Fruit fly (Drosophila melanogaster): Measurements from ENCODE around the gene CG8097.

Gene CG8097

dm6 chrX:15583842-15584441, 983 bp downstream of the CG8097 start:
- TF ChIP-seq CG17801 (GFP tag; optimal IDR thresholded peaks at IDR 0.05; ENCODE audit: partially characterized antibody) = no peak

- no peak for TF ChIP-seq CG17801 (GFP tag; optimal IDR thresholded peaks at IDR 0.05; ENCODE audit: partially characterized antibody)
Measured at dm6 chrX:15587433-15587832, 4.5 kb downstream of the CG8097 start, which contains the start of gene Alp11. Gene Alp11, plus strand, starts transcription at chrX:15587733.

- TF ChIP-seq CG17801 (GFP tag; optimal IDR thresholded peaks at IDR 0.05; ENCODE audit: partially characterized antibody) = no peak
Measured at dm6 chrX:15591721-15592491, 8.9 kb downstream of the CG8097 start.

- TF ChIP-seq CG17801 (GFP tag; optimal IDR thresholded peaks at IDR 0.05; ENCODE audit: partially characterized antibody) = no peak
Measured at dm6 chrX:15592822-15593476, 10.0 kb downstream of the CG8097 start.

dm6 chrX:15593477-15594229, 10.7 kb downstream of the CG8097 start, which contains the start of gene Chsy:
Gene Chsy, minus strand, starts transcription at chrX:15593534.
- no peak for TF ChIP-seq CG17801 (GFP tag; optimal IDR thresholded peaks at IDR 0.05; ENCODE audit: partially characterized antibody)

dm6 chrX:15594230-15594857, 11.4 kb downstream of the CG8097 start:
- TF ChIP-seq CG17801 (GFP tag; optimal IDR thresholded peaks at IDR 0.05; ENCODE audit: partially characterized antibody) = no peak

DNA sequence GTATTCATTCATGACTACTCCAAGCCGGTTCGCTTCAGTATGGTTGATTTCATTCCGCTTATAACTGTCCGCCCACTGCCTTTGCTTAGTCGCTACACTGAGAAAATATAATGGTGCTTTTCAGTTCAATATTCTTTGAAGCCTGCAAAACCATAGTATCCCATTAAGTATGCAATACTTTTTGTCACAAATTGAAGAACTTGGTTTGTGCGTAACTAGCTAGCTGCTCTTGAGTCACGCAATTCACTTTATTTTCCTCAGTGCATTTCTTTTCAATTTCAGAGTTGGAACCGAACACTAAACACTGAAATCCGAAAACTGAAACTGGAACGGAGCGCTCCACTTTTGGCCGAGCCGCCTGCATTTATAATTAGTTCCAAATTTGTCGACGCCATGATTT, 16.7 kb downstream of the CG8097 start:
- no peak for TF ChIP-seq CG17801 (GFP tag; optimal IDR thresholded peaks at IDR 0.05; ENCODE audit: partially characterized antibody)

- TF ChIP-seq CG17801 (GFP tag; optimal IDR thresholded peaks at IDR 0.05; ENCODE audit: partially characterized antibody) = no peak
Measured at dm6 chrX:15601285-15601684, 18.3 kb downstream of the CG8097 start.

DNA sequence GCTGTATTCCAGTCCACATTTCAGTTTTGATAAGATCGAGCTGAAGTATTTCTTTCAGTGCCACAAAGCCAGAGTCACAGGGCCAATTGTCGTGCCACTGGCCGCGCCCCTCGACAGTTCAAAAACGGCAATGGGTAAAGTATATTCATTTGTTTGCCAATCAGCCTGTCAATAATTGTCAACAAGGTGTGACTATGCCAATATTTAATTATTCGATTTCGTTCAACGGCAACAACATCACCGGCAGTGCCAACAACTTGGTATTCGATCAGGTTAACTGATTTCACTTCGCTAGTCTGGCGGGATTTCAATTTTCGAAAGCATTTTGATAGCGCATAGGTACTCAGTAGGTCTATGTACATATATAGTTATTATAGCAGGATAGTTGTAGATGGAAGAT, 19.5 kb downstream of the CG8097 start:
- no peak for TF ChIP-seq CG17801 (GFP tag; optimal IDR thresholded peaks at IDR 0.05; ENCODE audit: partially characterized antibody)

DNA sequence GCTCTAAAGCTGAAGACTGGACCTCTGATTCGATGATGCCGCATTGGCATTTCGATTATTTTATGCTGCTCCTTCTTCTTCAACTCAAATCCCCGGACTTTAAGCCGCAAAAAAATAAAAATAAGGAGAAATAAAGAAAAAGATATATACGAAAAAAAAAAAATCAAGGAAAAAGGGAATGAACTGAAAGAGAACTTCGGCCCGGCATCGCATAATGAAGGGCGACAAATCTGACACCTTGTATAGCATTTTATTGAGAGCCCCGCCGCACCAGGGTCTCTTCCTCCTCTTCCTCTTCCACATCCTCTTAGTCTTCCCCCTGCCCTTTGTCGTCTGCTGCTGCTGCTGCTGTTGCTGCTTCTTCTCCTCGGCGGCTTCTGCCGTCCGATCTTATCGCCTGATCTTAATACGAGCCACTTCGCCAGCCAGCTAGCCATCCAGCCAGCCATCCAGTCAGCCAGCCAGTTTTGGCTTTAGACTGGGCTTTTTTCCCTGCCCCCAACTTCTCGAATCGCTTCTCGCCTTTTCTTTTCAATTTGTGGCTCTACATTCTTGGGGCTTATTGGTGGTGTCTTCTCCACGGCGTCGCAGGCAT, 25.9 kb downstream of the CG8097 start:
- TF ChIP-seq CG17801 (GFP tag; optimal IDR thresholded peaks at IDR 0.05; ENCODE audit: partially characterized antibody) = no peak

DNA sequence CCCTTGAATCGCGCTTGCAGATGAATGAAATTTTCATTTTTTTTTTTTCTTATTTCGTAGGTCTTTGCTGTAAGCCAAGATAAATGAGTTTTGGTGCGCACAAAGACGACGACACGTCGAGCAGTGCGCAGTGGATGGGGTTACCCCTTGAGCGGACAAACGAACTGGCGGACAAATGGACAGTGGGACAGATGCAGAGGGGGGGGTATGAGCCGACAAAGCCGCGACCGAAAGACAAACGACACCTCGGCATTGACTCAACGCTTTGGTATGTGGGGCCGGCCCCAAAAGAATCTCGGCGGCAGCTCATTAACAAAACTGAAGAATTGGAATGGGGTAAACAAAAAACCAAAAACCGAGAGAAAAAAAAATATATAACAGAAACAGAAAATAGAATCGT, 26.4 kb downstream of the CG8097 start:
- no peak for TF ChIP-seq CG17801 (GFP tag; optimal IDR thresholded peaks at IDR 0.05; ENCODE audit: partially characterized antibody)

dm6 chrX:15610173-15610572, 27.2 kb downstream of the CG8097 start:
- no peak for TF ChIP-seq CG17801 (GFP tag; optimal IDR thresholded peaks at IDR 0.05; ENCODE audit: partially characterized antibody)

DNA sequence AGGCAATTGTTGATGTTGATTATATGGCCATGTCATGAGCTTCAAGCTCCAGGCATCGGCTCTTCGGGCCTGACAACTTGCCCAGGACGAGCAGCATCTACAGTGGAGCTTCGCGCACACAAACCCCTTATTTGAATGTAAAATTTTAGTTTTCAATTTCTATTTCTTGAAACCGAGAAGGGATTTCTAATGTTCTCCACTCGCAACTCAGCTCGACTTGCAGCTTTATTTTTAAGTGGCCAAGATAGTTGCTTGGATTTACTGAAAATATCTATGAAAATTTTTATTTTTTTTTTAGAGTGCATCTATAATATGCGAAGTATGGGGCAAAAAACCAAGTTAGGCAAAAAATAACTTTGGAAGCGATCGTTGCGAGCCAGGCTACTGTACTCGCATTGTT, 28.0 kb downstream of the CG8097 start:
- TF ChIP-seq CG17801 (GFP tag; optimal IDR thresholded peaks at IDR 0.05; ENCODE audit: partially characterized antibody) = no peak

- TF ChIP-seq CG17801 (GFP tag; optimal IDR thresholded peaks at IDR 0.05; ENCODE audit: partially characterized antibody) = no peak
Measured at dm6 chrX:15611795-15612194, 28.8 kb downstream of the CG8097 start.

All from ovary, adult (tissue).